Fruit fly (Drosophila melanogaster): ENCODE results near the gene CG11381.

CG11381 gene

DNA sequence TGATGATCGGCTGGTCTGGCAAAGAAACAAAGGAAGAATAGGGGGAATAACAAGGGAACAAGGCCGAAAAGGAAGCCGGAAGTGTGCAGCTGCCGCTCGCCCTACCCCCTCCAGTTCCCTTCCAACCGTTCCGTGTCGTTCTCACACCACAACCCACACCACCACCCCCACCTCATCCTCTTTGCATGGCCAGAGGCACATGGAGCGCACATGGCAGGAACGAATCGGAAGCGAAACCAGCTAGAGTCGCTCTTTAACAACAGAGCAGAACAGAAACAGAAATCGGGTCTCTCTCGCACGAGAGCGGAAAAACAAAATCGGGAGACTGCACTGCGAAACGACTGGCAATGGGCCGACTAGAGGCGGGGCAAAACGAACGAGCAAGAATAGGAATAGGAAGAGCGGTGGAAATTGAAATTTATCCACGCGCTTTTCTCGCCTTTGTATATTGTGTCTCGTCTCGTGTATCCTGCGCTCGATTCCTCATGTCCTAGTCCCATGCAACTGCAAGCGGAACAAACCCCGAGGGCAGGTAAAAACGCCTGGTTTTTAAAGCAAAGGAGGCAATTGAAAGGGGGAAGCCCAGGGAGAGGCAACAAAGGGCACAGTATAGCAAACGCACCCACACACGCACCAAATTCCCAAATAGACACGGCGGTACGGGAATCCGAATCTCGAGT lies 29.1 kb downstream of the CG11381 start:
- TF ChIP-seq CG5204 (GFP tag; optimal IDR thresholded peaks at IDR 0.05) = no peak
- no peak for TF ChIP-seq CG7045 (GFP tag; optimal IDR thresholded peaks at IDR 0.05)
- TF ChIP-seq Mnt (GFP tag; optimal IDR thresholded peaks at IDR 0.05) = peak; percentile 98

DNA sequence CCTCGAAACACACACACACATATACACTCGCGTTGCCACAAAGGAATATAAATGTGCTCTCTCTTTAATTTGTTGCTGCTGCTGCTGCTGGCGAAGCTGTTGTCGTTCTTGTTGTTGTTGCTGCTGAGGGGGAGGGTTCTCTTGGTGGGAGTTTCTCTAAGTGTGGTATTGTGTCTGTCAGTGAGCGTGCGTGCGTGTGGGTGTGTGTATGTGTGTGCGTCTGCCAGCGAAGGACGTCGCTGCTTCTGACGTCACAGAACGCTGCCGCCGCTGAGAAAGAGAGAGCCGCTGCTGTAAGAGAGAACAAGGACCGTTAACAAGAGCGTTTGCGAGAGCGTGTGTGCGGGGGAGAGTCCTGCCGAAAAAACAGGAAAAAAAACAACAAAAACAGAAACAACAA lies 30.4 kb downstream of the CG11381 start:
- no peak for TF ChIP-seq cnc (optimal IDR thresholded peaks at IDR 0.05)
- TF ChIP-seq cic (GFP tag; optimal IDR thresholded peaks at IDR 0.05) = no peak
- no peak for TF ChIP-seq CG7045 (GFP tag; optimal IDR thresholded peaks at IDR 0.05)
- TF ChIP-seq CG12768 (GFP tag; optimal IDR thresholded peaks at IDR 0.05) = no peak
- TF ChIP-seq CG11617 (GFP tag; optimal IDR thresholded peaks at IDR 0.05) = no peak
- TF ChIP-seq Hr96 (GFP tag; optimal IDR thresholded peaks at IDR 0.05) = no peak
- TF ChIP-seq CG1620 (GFP tag; optimal IDR thresholded peaks at IDR 0.05) = no peak
- no peak for TF ChIP-seq CG14711 (tag; optimal IDR thresholded peaks at IDR 0.05)
- TF ChIP-seq Crg-1 (GFP tag; optimal IDR thresholded peaks at IDR 0.05) = no peak
- TF ChIP-seq toe (GFP tag; optimal IDR thresholded peaks at IDR 0.05) = no peak
- TF ChIP-seq CG33017 (tag; optimal IDR thresholded peaks at IDR 0.05) = no peak

DNA sequence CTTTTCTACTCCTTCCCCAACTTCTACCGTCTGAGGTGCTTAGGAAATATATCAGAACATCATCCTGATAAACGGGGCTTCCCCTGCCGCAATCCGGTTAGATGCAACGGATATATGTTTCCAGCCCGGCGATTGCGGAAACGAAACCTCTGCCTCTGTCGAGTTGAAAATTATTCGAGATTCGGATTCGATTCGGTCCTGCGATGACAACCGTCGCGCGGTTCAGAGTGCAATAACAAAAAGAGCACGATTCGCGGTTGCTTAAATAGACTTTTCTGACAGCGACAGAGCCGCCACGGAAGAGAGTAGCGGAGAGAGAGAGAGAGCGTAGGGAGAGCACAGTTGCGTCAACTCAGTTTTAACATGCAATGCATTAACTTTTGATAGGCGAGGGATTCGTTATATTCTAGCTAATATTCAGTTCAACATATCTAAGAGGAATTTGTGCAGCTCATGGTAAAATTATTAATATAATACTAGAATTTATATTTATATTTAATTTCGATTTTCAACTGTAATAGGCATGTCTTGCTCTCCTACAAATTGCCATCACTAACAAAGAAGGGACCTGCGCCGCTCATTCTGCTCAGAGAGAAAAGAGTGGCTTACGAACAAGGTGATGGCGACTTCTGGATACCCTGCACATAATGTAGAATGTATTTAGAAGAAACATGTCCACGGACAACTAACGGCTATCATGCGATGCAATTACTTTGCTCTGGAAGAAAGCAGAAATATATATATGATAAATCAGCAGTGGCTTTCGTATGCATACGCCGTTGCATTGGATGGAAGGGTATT lies 31.4 kb downstream of the CG11381 start:
- TF ChIP-seq cnc (optimal IDR thresholded peaks at IDR 0.05) (no peak), tj (GFP tag; optimal IDR thresholded peaks at IDR 0.05) (no peak), CG1620 (GFP tag; optimal IDR thresholded peaks at IDR 0.05) (peak; percentile 51), CG7101 (tag; optimal IDR thresholded peaks at IDR 0.05) (peak; percentile 87), Hr96 (GFP tag; optimal IDR thresholded peaks at IDR 0.05) (peak; percentile 76), CG33017 (tag; optimal IDR thresholded peaks at IDR 0.05) (peak; percentile 77), CG11617 (GFP tag; optimal IDR thresholded peaks at IDR 0.05) (peak; percentile 72), Clk (GFP tag; optimal IDR thresholded peaks at IDR 0.05) (peak; percentile 1), bab1 (GFP tag; optimal IDR thresholded peaks at IDR 0.05) (peak; percentile 96), CG5204 (GFP tag; optimal IDR thresholded peaks at IDR 0.05) (peak; percentile 62), pad (GFP tag; optimal IDR thresholded peaks at IDR 0.05) (peak; percentile 79), CG14711 (tag; optimal IDR thresholded peaks at IDR 0.05) (peak; percentile 83), kay (GFP tag; ENCODE audit: borderline replicate concordance) (peak; percentile 84), Crg-1 (GFP tag; optimal IDR thresholded peaks at IDR 0.05) (peak; percentile 32), CG7045 (GFP tag; optimal IDR thresholded peaks at IDR 0.05) (peak; percentile 57), cic (GFP tag; optimal IDR thresholded peaks at IDR 0.05) (peak; percentile 51), toe (GFP tag; optimal IDR thresholded peaks at IDR 0.05) (peak; percentile 55), ovo (GFP tag; optimal IDR thresholded peaks at IDR 0.05) (peak; percentile 50), CG12768 (GFP tag; optimal IDR thresholded peaks at IDR 0.05) (peak; percentile 69), Mnt (GFP tag; optimal IDR thresholded peaks at IDR 0.05) (peak; percentile 68)

DNA sequence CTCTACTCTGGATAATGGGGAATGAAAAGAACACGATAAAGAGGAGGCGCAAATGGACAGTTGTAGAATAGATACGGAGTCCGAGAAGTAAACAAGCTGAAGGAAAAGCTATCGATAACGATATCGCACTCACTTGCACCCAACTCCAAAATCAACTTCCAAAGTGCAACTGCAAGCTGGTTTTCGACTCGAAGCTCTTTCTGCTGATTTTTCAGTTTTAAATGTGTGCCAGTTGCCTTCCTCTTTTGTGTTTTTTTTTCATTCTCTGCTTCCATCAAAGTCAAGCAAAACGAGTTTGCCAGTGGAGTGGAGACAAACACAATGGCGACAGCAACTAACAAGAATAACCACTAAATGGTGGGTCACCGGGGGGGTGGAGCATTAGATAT lies 32.0 kb downstream of the CG11381 start:
- TF ChIP-seq tj (GFP tag; optimal IDR thresholded peaks at IDR 0.05) = peak; percentile 97
- TF ChIP-seq CG7101 (tag; optimal IDR thresholded peaks at IDR 0.05) = no peak

DNA sequence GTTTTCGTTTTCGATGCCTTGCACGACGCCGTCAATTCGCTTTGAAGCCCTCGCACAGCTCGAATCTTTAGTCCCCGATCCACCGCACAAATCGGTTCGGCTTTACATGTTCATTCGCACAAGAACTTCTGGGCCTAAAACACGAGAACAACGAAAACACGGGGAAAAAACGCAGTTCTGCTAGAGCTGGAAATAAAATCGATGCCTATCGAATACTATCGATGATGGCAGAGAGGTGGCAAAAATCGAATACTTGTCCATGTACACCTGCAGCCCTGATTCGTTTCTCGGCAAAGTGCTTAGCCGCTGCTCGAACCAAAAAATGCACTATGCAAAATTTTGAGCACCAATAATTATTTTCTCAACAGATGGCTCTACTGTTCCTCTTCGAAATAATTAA lies 32.9 kb downstream of the CG11381 start, which contains the start of gene CG3638:
CG3638 (minus strand) TSS at position 210 of the 400 bp plus-strand sequence.
- no peak for TF ChIP-seq tj (GFP tag; optimal IDR thresholded peaks at IDR 0.05)
- no peak for TF ChIP-seq CG12768 (GFP tag; optimal IDR thresholded peaks at IDR 0.05)
- no peak for TF ChIP-seq CG11617 (GFP tag; optimal IDR thresholded peaks at IDR 0.05)
- TF ChIP-seq kay (GFP tag; ENCODE audit: borderline replicate concordance) = no peak
- peak; percentile 52 for TF ChIP-seq Mnt (GFP tag; optimal IDR thresholded peaks at IDR 0.05)
- peak; percentile 31 for TF ChIP-seq pad (GFP tag; optimal IDR thresholded peaks at IDR 0.05)
- no peak for TF ChIP-seq cic (GFP tag; optimal IDR thresholded peaks at IDR 0.05)
- no peak for TF ChIP-seq CG5204 (GFP tag; optimal IDR thresholded peaks at IDR 0.05)
- TF ChIP-seq Crg-1 (GFP tag; optimal IDR thresholded peaks at IDR 0.05) = no peak
- no peak for TF ChIP-seq CG33017 (tag; optimal IDR thresholded peaks at IDR 0.05)
- TF ChIP-seq CG7101 (tag; optimal IDR thresholded peaks at IDR 0.05) = peak; percentile 11
- peak; percentile 76 for TF ChIP-seq ovo (GFP tag; optimal IDR thresholded peaks at IDR 0.05)
- TF ChIP-seq CG1620 (GFP tag; optimal IDR thresholded peaks at IDR 0.05) = peak; percentile 64
- no peak for TF ChIP-seq CG7045 (GFP tag; optimal IDR thresholded peaks at IDR 0.05)
- TF ChIP-seq Hr96 (GFP tag; optimal IDR thresholded peaks at IDR 0.05) = no peak
- no peak for TF ChIP-seq CG14711 (tag; optimal IDR thresholded peaks at IDR 0.05)
- TF ChIP-seq bab1 (GFP tag; optimal IDR thresholded peaks at IDR 0.05) = peak; percentile 74
- no peak for TF ChIP-seq Clk (GFP tag; optimal IDR thresholded peaks at IDR 0.05)
- TF ChIP-seq toe (GFP tag; optimal IDR thresholded peaks at IDR 0.05) = no peak
- TF ChIP-seq cnc (optimal IDR thresholded peaks at IDR 0.05) = no peak

DNA sequence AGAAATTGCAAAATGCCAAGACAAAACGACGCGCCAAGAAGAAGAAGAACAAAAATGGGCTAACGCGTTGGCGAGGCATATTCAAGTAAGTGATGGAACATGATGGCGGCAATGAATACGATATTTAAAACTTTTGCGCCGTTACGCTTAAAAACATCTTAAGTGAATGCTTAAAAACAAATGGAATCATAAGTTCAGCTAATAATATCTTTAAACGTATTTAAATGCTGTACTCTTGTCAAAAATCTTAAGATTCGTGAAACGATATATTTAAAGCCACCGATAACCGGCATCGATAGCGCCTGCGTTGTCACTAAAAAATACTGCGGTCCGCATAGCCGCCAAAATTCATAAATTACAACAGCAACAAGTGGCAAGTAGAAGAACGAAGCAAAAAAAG lies 36.3 kb downstream of the CG11381 start, which contains the start of gene CG11403:
CG11403 (minus strand) TSS at position 53 of the 400 bp plus-strand sequence.
- TF ChIP-seq bab1 (GFP tag; optimal IDR thresholded peaks at IDR 0.05) (peak; percentile 50), toe (GFP tag; optimal IDR thresholded peaks at IDR 0.05) (peak; percentile 23), CG7045 (GFP tag; optimal IDR thresholded peaks at IDR 0.05) (no peak), tj (GFP tag; optimal IDR thresholded peaks at IDR 0.05) (peak; percentile 21), cic (GFP tag; optimal IDR thresholded peaks at IDR 0.05) (no peak), ovo (GFP tag; optimal IDR thresholded peaks at IDR 0.05) (peak; percentile 27), Crg-1 (GFP tag; optimal IDR thresholded peaks at IDR 0.05) (peak; percentile 18), CG7101 (tag; optimal IDR thresholded peaks at IDR 0.05) (peak; percentile 8), CG11617 (GFP tag; optimal IDR thresholded peaks at IDR 0.05) (peak; percentile 31), CG1620 (GFP tag; optimal IDR thresholded peaks at IDR 0.05) (peak; percentile 50), CG14711 (tag; optimal IDR thresholded peaks at IDR 0.05) (peak; percentile 34)

All from whole organism, adult.